Fruit fly (Drosophila melanogaster) whole organism: ENCODE results near the gene RabGGTa.

Source experiments
- CG8478 ChIP-seq: fragments of >200 bp; optimal IDR thresholded peaks from 2 replicates; lab custom pipeline; 2018; ENCODE audit warnings: inconsistent platforms
- Dll ChIP-seq: fragments of >200 bp; optimal IDR thresholded peaks from 2 replicates; lab custom pipeline; 2017
- EcR ChIP-seq, 2 experiments: fragments of >200 bp; optimal IDR thresholded peaks; 2 replicates each; lab custom pipeline; 2017; ENCODE audit warnings: missing biosample characterization in 2 of 2, missing genetic modification characterization in 2 of 2, missing genetic modification reagents in 2 of 2
- pan ChIP-seq: fragments of >200 bp; optimal IDR thresholded peaks from 2 replicates; lab custom pipeline; 2017
- psq ChIP-seq: fragments of >200 bp; optimal IDR thresholded peaks from 2 replicates; lab custom pipeline; 2017
- usp ChIP-seq: fragments of >200 bp; optimal IDR thresholded peaks from 2 replicates; lab custom pipeline; 2017; ENCODE audit warnings: missing biosample characterization, missing genetic modification characterization, mixed read lengths

RabGGTa gene

DNA sequence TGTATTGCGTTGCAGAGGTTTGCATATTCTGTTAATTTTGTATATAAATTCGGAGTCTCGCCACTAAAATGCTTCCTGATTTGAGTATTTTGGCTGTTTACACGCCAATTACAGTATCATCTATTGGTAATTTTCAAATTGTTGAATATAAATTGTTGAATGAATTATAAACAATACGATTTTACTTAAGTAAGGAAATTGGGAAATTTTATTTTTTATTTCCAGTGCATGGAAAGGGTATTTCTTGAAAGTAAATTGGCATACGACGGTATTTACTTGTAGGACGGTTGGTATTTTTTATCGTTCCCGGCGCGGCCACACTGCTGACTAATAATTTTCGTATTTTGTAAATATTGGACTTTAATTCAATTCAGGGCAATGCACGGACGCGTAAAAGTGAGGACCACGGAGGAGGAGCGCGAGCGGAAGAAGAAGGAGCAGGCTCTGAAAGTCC is at the start of gene RabGGTa:
Gene RabGGTa, plus strand, starts transcription at position 298 of the 454 bp plus-strand sequence.
- TF ChIP-seq EcR (GFP tag; optimal IDR thresholded peaks at IDR 0.05; lab: Kevin White, UChicago): no peak

dm6 chr3R:5079786-5080537 is 47.9 kb upstream of the RabGGTa start:
- no peak for TF ChIP-seq CG8478 (lab: Kevin White, UChicago)
- no peak for TF ChIP-seq pan (lab: Kevin White, UChicago)
- no peak for TF ChIP-seq EcR (GFP tag; optimal IDR thresholded peaks at IDR 0.05; lab: Kevin White, UChicago)
- no peak for TF ChIP-seq psq (lab: Kevin White, UChicago)
- TF ChIP-seq Dll (lab: Kevin White, UChicago): no peak
- TF ChIP-seq usp (GFP tag; lab: Kevin White, UChicago): no peak

DNA sequence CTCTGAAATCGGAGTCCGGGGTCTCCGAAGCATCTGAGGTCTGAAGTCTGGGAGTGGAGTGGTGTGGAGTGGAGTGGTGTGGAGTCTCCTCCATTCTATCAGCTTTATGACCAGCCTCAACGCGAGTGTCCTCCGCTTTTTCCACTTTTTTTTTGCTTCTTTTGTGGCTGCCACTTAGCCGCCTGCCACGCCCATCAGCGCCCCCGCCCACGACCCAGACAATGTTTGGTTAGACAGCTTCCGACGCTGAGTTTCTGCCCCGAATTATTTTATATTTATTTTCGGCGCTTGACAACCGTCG is 47.4 kb upstream of the RabGGTa start:
- TF ChIP-seq Dll (lab: Kevin White, UChicago): no peak
- no peak for TF ChIP-seq EcR (GFP tag; optimal IDR thresholded peaks at IDR 0.05; lab: Kevin White, UChicago)
- TF ChIP-seq usp (GFP tag; lab: Kevin White, UChicago): no peak
- no peak for TF ChIP-seq CG8478 (lab: Kevin White, UChicago)
- no peak for TF ChIP-seq pan (lab: Kevin White, UChicago)
- TF ChIP-seq psq (lab: Kevin White, UChicago): no peak

DNA sequence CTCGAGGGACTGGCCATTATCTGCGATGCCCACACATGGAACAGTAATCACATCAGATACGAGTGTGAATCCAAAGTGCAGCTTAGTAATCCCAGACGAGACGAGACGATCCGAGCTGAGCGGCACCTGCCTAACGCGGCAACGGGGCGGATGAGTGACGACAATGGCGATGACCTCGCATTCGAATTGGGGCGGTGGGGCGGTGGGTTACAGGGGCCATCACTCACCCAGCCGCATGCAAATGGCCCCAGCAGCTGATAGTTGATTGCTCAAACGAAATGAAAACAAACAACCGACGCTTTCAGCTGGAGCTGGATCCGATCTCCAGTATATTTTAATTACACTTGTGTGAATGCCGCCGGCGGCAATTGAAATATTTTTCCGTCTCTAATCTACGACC is 46.2 kb upstream of the RabGGTa start:
- TF ChIP-seq Dll (lab: Kevin White, UChicago) (no peak), pan (lab: Kevin White, UChicago) (no peak), EcR (GFP tag; optimal IDR thresholded peaks at IDR 0.05; lab: Kevin White, UChicago) (peak in 1 of 2 experiments; percentile 66)

dm6 chr3R:5082955-5083537 is 44.8 kb upstream of the RabGGTa start:
- TF ChIP-seq pan (lab: Kevin White, UChicago) (no peak), Dll (lab: Kevin White, UChicago) (no peak), usp (GFP tag; lab: Kevin White, UChicago) (no peak), EcR (GFP tag; optimal IDR thresholded peaks at IDR 0.05; lab: Kevin White, UChicago) (no peak), CG8478 (lab: Kevin White, UChicago) (no peak), psq (lab: Kevin White, UChicago) (no peak)

DNA sequence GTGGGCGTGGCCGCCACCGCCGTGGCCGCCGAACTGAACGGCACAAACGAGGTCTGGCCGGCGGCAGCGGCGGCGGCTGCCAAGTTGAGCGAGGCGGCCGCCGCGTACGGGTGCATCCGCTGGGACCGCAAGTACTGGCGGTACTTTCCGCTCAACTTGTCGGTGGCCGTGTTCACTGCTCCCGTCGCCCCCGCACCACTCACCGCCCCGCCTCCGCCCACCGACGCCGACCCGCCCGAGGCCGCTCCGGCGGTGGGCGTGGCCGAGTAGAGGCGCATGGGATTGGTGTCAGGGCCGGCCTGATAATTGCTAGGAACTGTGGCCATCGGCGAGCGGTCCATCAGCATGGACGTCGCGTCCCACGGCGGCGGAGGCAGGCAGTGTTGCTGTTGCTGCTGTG is 43.5 kb upstream of the RabGGTa start:
- no peak for TF ChIP-seq psq (lab: Kevin White, UChicago)
- TF ChIP-seq CG8478 (lab: Kevin White, UChicago): no peak
- TF ChIP-seq pan (lab: Kevin White, UChicago): no peak

dm6 chr3R:5085381-5085780 is 42.5 kb upstream of the RabGGTa start:
- no peak for TF ChIP-seq psq (lab: Kevin White, UChicago)
- TF ChIP-seq pan (lab: Kevin White, UChicago): no peak
- TF ChIP-seq Dll (lab: Kevin White, UChicago): no peak
- no peak for TF ChIP-seq usp (GFP tag; lab: Kevin White, UChicago)
- no peak for TF ChIP-seq EcR (GFP tag; optimal IDR thresholded peaks at IDR 0.05; lab: Kevin White, UChicago)
- no peak for TF ChIP-seq CG8478 (lab: Kevin White, UChicago)

DNA sequence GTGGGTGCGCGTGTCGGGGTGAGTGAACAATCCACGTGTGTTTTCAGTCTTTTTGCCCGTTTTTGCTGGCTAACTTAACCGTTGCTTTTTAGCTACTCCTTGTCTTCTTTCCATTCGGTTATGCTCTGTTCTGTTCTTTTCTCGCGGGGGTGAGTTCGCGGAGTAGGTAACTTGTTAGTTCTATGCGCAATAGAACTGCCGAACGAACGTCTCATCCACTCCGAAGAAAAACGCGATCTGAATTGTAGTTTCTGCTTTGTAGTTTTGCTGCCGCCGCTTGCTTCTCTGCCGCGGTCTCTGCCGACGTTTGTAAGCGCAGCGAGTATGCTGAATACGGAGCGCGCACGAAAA is 41.4 kb upstream of the RabGGTa start:
- no peak for TF ChIP-seq EcR (GFP tag; optimal IDR thresholded peaks at IDR 0.05; lab: Kevin White, UChicago)
- TF ChIP-seq usp (GFP tag; lab: Kevin White, UChicago): no peak
- no peak for TF ChIP-seq CG8478 (lab: Kevin White, UChicago)
- TF ChIP-seq Dll (lab: Kevin White, UChicago): no peak
- TF ChIP-seq pan (lab: Kevin White, UChicago): no peak
- TF ChIP-seq psq (lab: Kevin White, UChicago): no peak

dm6 chr3R:5086822-5087491 is 40.9 kb upstream of the RabGGTa start, which contains the start of gene corto:
TSS of gene corto (minus strand) at chr3R:5087072.
- TF ChIP-seq Dll (lab: Kevin White, UChicago) (peak; percentile 74), usp (GFP tag; lab: Kevin White, UChicago) (no peak), EcR (GFP tag; optimal IDR thresholded peaks at IDR 0.05; lab: Kevin White, UChicago) (peak in 1 of 2 experiments; percentile 42)

DNA sequence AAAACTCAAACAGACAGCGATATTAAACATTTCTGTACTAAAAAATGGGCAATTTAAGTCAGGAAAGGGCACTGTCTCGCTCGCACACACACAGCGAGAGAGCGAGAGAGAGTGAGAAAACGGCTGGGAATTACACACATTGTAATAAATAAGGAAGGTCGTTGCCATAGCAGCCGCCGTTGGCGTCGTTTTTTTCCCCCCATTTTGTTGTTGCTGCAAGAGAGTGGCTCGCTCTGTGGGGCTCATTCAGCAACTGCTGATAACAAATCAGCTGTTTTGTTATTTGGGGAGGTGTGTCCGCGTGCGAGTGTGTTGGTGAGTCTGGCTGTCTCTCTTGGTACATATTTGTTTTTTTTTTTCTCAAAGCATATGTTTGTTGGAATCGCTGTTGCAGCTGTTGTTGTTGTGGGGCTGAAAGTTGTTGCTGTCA is 40.0 kb upstream of the RabGGTa start:
- TF ChIP-seq Dll (lab: Kevin White, UChicago) (peak; percentile 84), pan (lab: Kevin White, UChicago) (no peak), EcR (GFP tag; optimal IDR thresholded peaks at IDR 0.05; lab: Kevin White, UChicago) (peak; percentile 82 to 91), CG8478 (lab: Kevin White, UChicago) (peak; percentile 58)

dm6 chr3R:5089514-5090259 is 38.2 kb upstream of the RabGGTa start:
- TF ChIP-seq Dll (lab: Kevin White, UChicago): no peak
- no peak for TF ChIP-seq psq (lab: Kevin White, UChicago)
- no peak for TF ChIP-seq pan (lab: Kevin White, UChicago)
